Worm (Caenorhabditis elegans): Measurements from ENCODE around the gene str-23.
A peak's percentile ranks its signal among the peaks of the same experiment; 100 is the strongest.
"Not testable (repeated sequence)": the region's sequence is repeated elsewhere in the genome, so short reads cannot be mapped to it uniquely, and the experiment has no call there.

The str-23 gene

ce11 chrV:15643192-15643591 lies 1.5 kb upstream of the str-23 start, which contains the start of gene C55A1.4:
Gene C55A1.4, minus strand, starts transcription at chrV:15643292.
- TF ChIP-seq nhr-23, elt-3, aly-2 (tag; optimal IDR thresholded peaks at IDR 0.05): not testable (repeated sequence)

ce11 chrV:15647536-15648085 lies 2.9 kb downstream of the str-23 start, which contains the start of the genes C55A1.7 and C55A1.6:
Gene C55A1.7, minus strand, starts transcription at chrV:15647636.
Gene C55A1.6, plus strand, starts transcription at chrV:15648035.
- not testable (repeated sequence) for TF ChIP-seq lin-39, nhr-6, ztf-11 (tag; optimal IDR thresholded peaks at IDR 0.05)

- TF ChIP-seq ztf-11 (tag; optimal IDR thresholded peaks at IDR 0.05) (no peak), lin-11 (tag; optimal IDR thresholded peaks at IDR 0.05) (no peak), Y55F3AM.14 (GFP tag; optimal IDR thresholded peaks at IDR 0.05) (no peak), nhr-12 (tag; optimal IDR thresholded peaks at IDR 0.05) (no peak), F13H6.1 (tag; optimal IDR thresholded peaks at IDR 0.05) (no peak)
Measured at ce11 chrV:15650167-15650566, 5.5 kb downstream of the str-23 start, which contains the start of gene sru-42. Gene sru-42, plus strand, starts transcription at chrV:15650467.

ce11 chrV:15652147-15652546 lies 7.5 kb downstream of the str-23 start:
- TF ChIP-seq sem-4 (tag; optimal IDR thresholded peaks at IDR 0.05) (no peak), nhr-129 (tag; optimal IDR thresholded peaks at IDR 0.05) (peak; percentile 8), nhr-25 (tag; optimal IDR thresholded peaks at IDR 0.05) (peak; percentile 58)

- TF ChIP-seq ZK546.5 (tag; optimal IDR thresholded peaks at IDR 0.05) (no peak), unc-39 (tag; optimal IDR thresholded peaks at IDR 0.05) (no peak), dmd-4 (tag; optimal IDR thresholded peaks at IDR 0.05) (no peak), aly-2 (tag; optimal IDR thresholded peaks at IDR 0.05) (no peak), elt-1 (tag; optimal IDR thresholded peaks at IDR 0.05) (no peak), Y55F3AM.14 (GFP tag; optimal IDR thresholded peaks at IDR 0.05) (no peak), gmeb-1 (tag; optimal IDR thresholded peaks at IDR 0.05) (no peak), nhr-12 (tag; optimal IDR thresholded peaks at IDR 0.05) (no peak), F13H6.1 (tag; optimal IDR thresholded peaks at IDR 0.05) (no peak), R02D3.7 (tag; optimal IDR thresholded peaks at IDR 0.05) (no peak), skn-1 (tag; optimal IDR thresholded peaks at IDR 0.05) (no peak), snpc-4 (tag; optimal IDR thresholded peaks at IDR 0.05) (no peak)
Measured at ce11 chrV:15654124-15654523, 9.4 kb downstream of the str-23 start, which contains the start of gene F53E4.2. Gene F53E4.2, plus strand, starts transcription at chrV:15654424.

ce11 chrV:15658262-15659060 lies 13.8 kb downstream of the str-23 start:
- TF ChIP-seq ztf-11 (tag; optimal IDR thresholded peaks at IDR 0.05): no peak
- TF ChIP-seq F13H6.1 (tag; optimal IDR thresholded peaks at IDR 0.05): peak; percentile 11
- no peak for TF ChIP-seq Y55F3AM.14 (GFP tag; optimal IDR thresholded peaks at IDR 0.05)

ce11 chrV:15661003-15661402 lies 16.3 kb downstream of the str-23 start:
- TF ChIP-seq lin-11 (tag; optimal IDR thresholded peaks at IDR 0.05) (no peak), zag-1 (tag; optimal IDR thresholded peaks at IDR 0.05) (no peak), ceh-82 (tag; optimal IDR thresholded peaks at IDR 0.05) (no peak), nhr-25 (tag; optimal IDR thresholded peaks at IDR 0.05) (peak; percentile 96), fos-1 (tag; optimal IDR thresholded peaks at IDR 0.05) (no peak), mab-5 (tag; optimal IDR thresholded peaks at IDR 0.05) (no peak), ama-1 (optimal IDR thresholded peaks at IDR 0.05) (no peak), R02D3.7 (tag; optimal IDR thresholded peaks at IDR 0.05) (no peak), blmp-1 (tag; optimal IDR thresholded peaks at IDR 0.05; ENCODE audit: insufficient read depth) (peak; percentile 77), dmd-4 (tag; optimal IDR thresholded peaks at IDR 0.05) (no peak), elt-1 (tag; optimal IDR thresholded peaks at IDR 0.05) (peak; percentile 98), nhr-6 (tag; optimal IDR thresholded peaks at IDR 0.05) (peak; percentile 17), lsy-2 (tag; optimal IDR thresholded peaks at IDR 0.05) (no peak), lin-13 (GFP tag; optimal IDR thresholded peaks at IDR 0.05) (no peak), peb-1 (tag; optimal IDR thresholded peaks at IDR 0.05) (peak; percentile 8), sem-4 (tag; optimal IDR thresholded peaks at IDR 0.05) (peak; percentile 43), mdl-1 (tag; optimal IDR thresholded peaks at IDR 0.05) (no peak), nhr-129 (tag; optimal IDR thresholded peaks at IDR 0.05) (no peak), snpc-4 (tag; optimal IDR thresholded peaks at IDR 0.05) (no peak), unc-39 (tag; optimal IDR thresholded peaks at IDR 0.05) (no peak), sma-9 (GFP tag; optimal IDR thresholded peaks at IDR 0.05) (peak; percentile 73), sma-9 (tag; optimal IDR thresholded peaks at IDR 0.05) (no peak), nhr-23 (tag; optimal IDR thresholded peaks at IDR 0.05) (peak; percentile 92), elt-3 (tag; optimal IDR thresholded peaks at IDR 0.05) (no peak), nhr-21 (tag; optimal IDR thresholded peaks at IDR 0.05) (no peak), sma-3 (GFP tag; optimal IDR thresholded peaks at IDR 0.05) (peak; percentile 32), nhr-237 (tag; optimal IDR thresholded peaks at IDR 0.05) (no peak), ceh-16 (tag; optimal IDR thresholded peaks at IDR 0.05) (peak; percentile 75)
